Fruit fly (Drosophila melanogaster): ENCODE results near the gene Oga.

Oga gene

DNA sequence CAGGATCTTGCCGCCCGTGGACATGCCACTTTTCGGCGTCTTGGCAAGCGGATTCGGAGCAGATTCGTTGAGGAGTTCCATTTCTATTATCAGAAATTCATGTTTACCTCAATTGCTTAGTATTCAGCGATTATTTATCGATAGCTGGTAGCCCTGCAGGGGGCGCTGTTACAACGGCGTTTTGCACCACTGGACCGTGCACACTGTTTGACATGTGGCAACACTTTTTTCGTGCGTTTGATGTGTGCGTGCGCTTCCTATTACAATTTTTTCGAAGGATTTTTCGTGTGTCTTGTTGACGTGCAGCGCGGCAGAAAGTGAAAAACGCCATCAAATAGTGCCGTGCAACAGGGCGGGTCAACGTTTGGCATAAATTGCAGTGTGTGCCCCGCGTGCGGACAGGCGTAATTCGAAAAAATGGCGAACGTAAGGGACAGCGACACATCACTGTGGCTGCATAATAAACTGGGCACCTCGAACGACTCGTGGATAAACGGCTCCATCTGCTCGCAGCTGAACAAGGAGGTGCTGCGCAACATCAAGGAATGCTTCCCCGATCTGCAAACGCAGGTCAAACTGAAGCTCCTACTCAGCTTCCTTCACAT lies 4.7 kb downstream of the Oga start, which contains the start of the genes CG3337 and Nelf-A (continued):
- TF ChIP-seq lilli (GFP tag; optimal IDR thresholded peaks at IDR 0.05) (peak; percentile 86), CG3065 (GFP tag; optimal IDR thresholded peaks at IDR 0.05) (no peak), CG5953 (GFP tag; IDR thresholded peaks at IDR 0.05) (0 out of 2 replicates have a peak, but pooled peaks have one; percentile 33), CG4854 (GFP tag; optimal IDR thresholded peaks at IDR 0.05) (peak; percentile 48), CG3726 (GFP tag; IDR thresholded peaks at IDR 0.05) (no peak), NFAT (GFP tag; IDR thresholded peaks at IDR 0.05) (peak; percentile 89), pho (GFP tag; optimal IDR thresholded peaks at IDR 0.05) (peak; percentile 84), ara (GFP tag; IDR thresholded peaks at IDR 0.05) (peak; percentile 47; the same call in 1 of the 2 replicates), Dref (GFP tag; IDR thresholded peaks at IDR 0.05) (peak; percentile 98), CG1529 (GFP tag; optimal IDR thresholded peaks at IDR 0.05) (no peak), CG17359 (tag; optimal IDR thresholded peaks at IDR 0.05) (peak; percentile 54), CG10462 (GFP tag; optimal IDR thresholded peaks at IDR 0.05) (no peak), Dbx (GFP tag; IDR thresholded peaks at IDR 0.05) (peak; percentile 86), Blimp-1 (GFP tag; optimal IDR thresholded peaks at IDR 0.05) (no peak), tx (GFP tag; optimal IDR thresholded peaks at IDR 0.05) (peak; percentile 58), CG4730 (GFP tag; IDR thresholded peaks at IDR 0.05) (no peak), pfk (GFP tag; optimal IDR thresholded peaks at IDR 0.05) (peak; percentile 27), Ptx1 (GFP tag; IDR thresholded peaks at IDR 0.05) (peak; percentile 67), CG8765 (GFP tag; IDR thresholded peaks at IDR 0.05) (peak; percentile 41; the same call in 1 of the 2 replicates), phol (tag; optimal IDR thresholded peaks at IDR 0.05) (peak; percentile 82), CG14710 (tag; optimal IDR thresholded peaks at IDR 0.05) (peak; percentile 100), oc (tag; optimal IDR thresholded peaks at IDR 0.05) (no peak), CG12071 (GFP tag; optimal IDR thresholded peaks at IDR 0.05) (no peak), CG8359 (GFP tag; optimal IDR thresholded peaks at IDR 0.05; ENCODE audit: borderline replicate concordance) (no peak), CG18476 (GFP tag; optimal IDR thresholded peaks at IDR 0.05) (peak; percentile 29), HmgD (GFP tag; optimal IDR thresholded peaks at IDR 0.05) (peak; percentile 85), CG7928 (GFP tag; optimal IDR thresholded peaks at IDR 0.05) (peak; percentile 62), cwo (GFP tag; optimal IDR thresholded peaks at IDR 0.05) (no peak), Awh (GFP tag; IDR thresholded peaks at IDR 0.05) (no peak), klu (GFP tag; IDR thresholded peaks at IDR 0.05) (no peak), tup (GFP tag; optimal IDR thresholded peaks at IDR 0.05) (peak; percentile 23), org-1 (GFP tag; optimal IDR thresholded peaks at IDR 0.05) (no peak), D19B (GFP tag; optimal IDR thresholded peaks at IDR 0.05) (no peak), CG8281 (tag; optimal IDR thresholded peaks at IDR 0.05) (no peak), btn (GFP tag; optimal IDR thresholded peaks at IDR 0.05) (peak; percentile 46), CG31224 (GFP tag; IDR thresholded peaks at IDR 0.05) (peak; percentile 53), Neu2 (GFP tag; optimal IDR thresholded peaks at IDR 0.05; ENCODE audit: borderline replicate concordance) (peak; percentile 22), Gsc (GFP tag; IDR thresholded peaks at IDR 0.05) (no peak), CG10565 (GFP tag; optimal IDR thresholded peaks at IDR 0.05) (no peak), abd-A (tag; optimal IDR thresholded peaks at IDR 0.05) (no peak), caup (GFP tag; optimal IDR thresholded peaks at IDR 0.05; ENCODE audit: severe bottlenecking) (peak; percentile 81), cato (GFP tag; optimal IDR thresholded peaks at IDR 0.05; ENCODE audit: borderline replicate concordance) (no peak), CG15696 (tag; optimal IDR thresholded peaks at IDR 0.05) (peak; percentile 14), Bgb (GFP tag; IDR thresholded peaks at IDR 0.05; ENCODE audit: partially characterized antibody) (peak; percentile 94), Sry-δ (GFP tag; optimal IDR thresholded peaks at IDR 0.05) (peak; percentile 86), CG9817 (tag; optimal IDR thresholded peaks at IDR 0.05) (peak; percentile 30), NC2α (GFP tag; optimal IDR thresholded peaks at IDR 0.05) (peak; percentile 53), CG13894 (tag; optimal IDR thresholded peaks at IDR 0.05) (peak; percentile 58), bcd (GFP tag; optimal IDR thresholded peaks at IDR 0.05) (peak; percentile 75), sd (tag; optimal IDR thresholded peaks at IDR 0.05) (no peak)
